Fruit fly (Drosophila melanogaster): ENCODE data around the gene Dph2.
A peak's percentile ranks its signal among the peaks of the same experiment; 100 is the strongest.

Gene Dph2

dm6 chr3R:14886011-14886534 is 7.7 kb downstream of the Dph2 start, which contains the start of the genes Rrp6, CG33331 and CG33332:
TSS of gene Rrp6 (minus strand) at chr3R:14886246.
TSS of gene CG33331 (plus strand) at chr3R:14886456.
TSS of gene CG33332 (plus strand) at chr3R:14886456.
- TF ChIP-seq cic (GFP tag; optimal IDR thresholded peaks at IDR 0.05) (peak; percentile 26), tj (GFP tag; optimal IDR thresholded peaks at IDR 0.05) (peak; percentile 52), CG1620 (GFP tag; optimal IDR thresholded peaks at IDR 0.05) (peak; percentile 83), Clk (GFP tag; optimal IDR thresholded peaks at IDR 0.05) (peak; percentile 73), CG7045 (GFP tag; optimal IDR thresholded peaks at IDR 0.05) (peak; percentile 85), ovo (GFP tag; optimal IDR thresholded peaks at IDR 0.05) (peak; percentile 64), Crg-1 (GFP tag; optimal IDR thresholded peaks at IDR 0.05) (peak; percentile 90), Mnt (GFP tag; optimal IDR thresholded peaks at IDR 0.05) (peak; percentile 92), CG5204 (GFP tag; optimal IDR thresholded peaks at IDR 0.05) (no peak), CG7101 (tag; optimal IDR thresholded peaks at IDR 0.05) (peak; percentile 85), toe (GFP tag; optimal IDR thresholded peaks at IDR 0.05) (no peak), CG12768 (GFP tag; optimal IDR thresholded peaks at IDR 0.05) (peak; percentile 88), CG11617 (GFP tag; optimal IDR thresholded peaks at IDR 0.05) (peak; percentile 83), Hr96 (GFP tag; optimal IDR thresholded peaks at IDR 0.05) (no peak), CG33017 (tag; optimal IDR thresholded peaks at IDR 0.05) (peak; percentile 76), bab1 (GFP tag; optimal IDR thresholded peaks at IDR 0.05) (peak; percentile 83), CG14711 (tag; optimal IDR thresholded peaks at IDR 0.05) (peak; percentile 84), cnc (optimal IDR thresholded peaks at IDR 0.05) (no peak), pad (GFP tag; optimal IDR thresholded peaks at IDR 0.05) (peak; percentile 76), kay (GFP tag; ENCODE audit: borderline replicate concordance) (no peak)

- TF ChIP-seq CG5204 (GFP tag; optimal IDR thresholded peaks at IDR 0.05), result no peak
- no peak for TF ChIP-seq cnc (optimal IDR thresholded peaks at IDR 0.05)
- TF ChIP-seq cic (GFP tag; optimal IDR thresholded peaks at IDR 0.05), result no peak
- no peak for TF ChIP-seq CG7045 (GFP tag; optimal IDR thresholded peaks at IDR 0.05)
- no peak for TF ChIP-seq tj (GFP tag; optimal IDR thresholded peaks at IDR 0.05)
These were observed 12.9 kb downstream of the Dph2 start for dm6 chr3R:14880861-14881260.

dm6 chr3R:14879207-14879863 is 14.4 kb downstream of the Dph2 start, which contains the start of gene CG3631:
TSS of gene CG3631 (plus strand) at chr3R:14879457.
- TF ChIP-seq CG5204 (GFP tag; optimal IDR thresholded peaks at IDR 0.05) (no peak), CG7101 (tag; optimal IDR thresholded peaks at IDR 0.05) (no peak), CG7045 (GFP tag; optimal IDR thresholded peaks at IDR 0.05) (no peak), bab1 (GFP tag; optimal IDR thresholded peaks at IDR 0.05) (peak; percentile 21), kay (GFP tag; ENCODE audit: borderline replicate concordance) (no peak), Mnt (GFP tag; optimal IDR thresholded peaks at IDR 0.05) (peak; percentile 94)

- no peak for TF ChIP-seq pad (GFP tag; optimal IDR thresholded peaks at IDR 0.05)
- TF ChIP-seq Hr96 (GFP tag; optimal IDR thresholded peaks at IDR 0.05), result no peak
- TF ChIP-seq cic (GFP tag; optimal IDR thresholded peaks at IDR 0.05), result no peak
- no peak for TF ChIP-seq CG12768 (GFP tag; optimal IDR thresholded peaks at IDR 0.05)
- TF ChIP-seq CG11617 (GFP tag; optimal IDR thresholded peaks at IDR 0.05), result no peak
- no peak for TF ChIP-seq CG33017 (tag; optimal IDR thresholded peaks at IDR 0.05)
- TF ChIP-seq ovo (GFP tag; optimal IDR thresholded peaks at IDR 0.05), result no peak
These were observed 15.6 kb downstream of the Dph2 start for dm6 chr3R:14878145-14878544.

- TF ChIP-seq toe (GFP tag; optimal IDR thresholded peaks at IDR 0.05), result no peak
- TF ChIP-seq cic (GFP tag; optimal IDR thresholded peaks at IDR 0.05), result peak; percentile 29
These were observed 17.8 kb downstream of the Dph2 start for dm6 chr3R:14875965-14876331.

- TF ChIP-seq Clk (GFP tag; optimal IDR thresholded peaks at IDR 0.05) (peak; percentile 7), CG7045 (GFP tag; optimal IDR thresholded peaks at IDR 0.05) (peak; percentile 34), CG12768 (GFP tag; optimal IDR thresholded peaks at IDR 0.05) (peak; percentile 50), CG33017 (tag; optimal IDR thresholded peaks at IDR 0.05) (no peak), Hr96 (GFP tag; optimal IDR thresholded peaks at IDR 0.05) (no peak)
These were observed 18.3 kb downstream of the Dph2 start, which contains the start of gene btsz for dm6 chr3R:14875274-14875964. TSS of gene btsz (minus strand) at chr3R:14875488.

- no peak for TF ChIP-seq ovo (GFP tag; optimal IDR thresholded peaks at IDR 0.05)
- TF ChIP-seq CG12768 (GFP tag; optimal IDR thresholded peaks at IDR 0.05), result no peak
- no peak for TF ChIP-seq Crg-1 (GFP tag; optimal IDR thresholded peaks at IDR 0.05)
- no peak for TF ChIP-seq bab1 (GFP tag; optimal IDR thresholded peaks at IDR 0.05)
- no peak for TF ChIP-seq tj (GFP tag; optimal IDR thresholded peaks at IDR 0.05)
- no peak for TF ChIP-seq CG5204 (GFP tag; optimal IDR thresholded peaks at IDR 0.05)
- no peak for TF ChIP-seq Hr96 (GFP tag; optimal IDR thresholded peaks at IDR 0.05)
- no peak for TF ChIP-seq CG33017 (tag; optimal IDR thresholded peaks at IDR 0.05)
- TF ChIP-seq toe (GFP tag; optimal IDR thresholded peaks at IDR 0.05), result no peak
These were observed 20.4 kb downstream of the Dph2 start for dm6 chr3R:14873345-14873744.

All from whole organism, adult.